Fruit fly (Drosophila melanogaster) whole organism, prepupa: ENCODE data around the gene unc80.

ENCODE experiments used
- CG15336 ChIP-seq: fragments of 200-800 bp; sonication (Bioruptor generic); IDR thresholded peaks from 2 replicates; pipeline ENCODE4 v1.3.6; 2022; ENCODE audit warnings: missing biosample characterization, missing genetic modification characterization
- CG1621 ChIP-seq: fragments of 200-800 bp; sonication (Bioruptor generic); optimal IDR thresholded peaks from 3 replicates; lab custom pipeline; 2018; ENCODE audit warnings: missing biosample characterization, mild to moderate bottlenecking, missing genetic modification characterization
- CG6808 ChIP-seq: fragments of 200-800 bp; sonication (Bioruptor generic); optimal IDR thresholded peaks from 3 replicates; lab custom pipeline; 2017; ENCODE audit warnings: missing biosample characterization, missing genetic modification characterization, mild to moderate bottlenecking, moderate library complexity, missing genetic modification reagents
- CG9139 ChIP-seq: fragments of 200-800 bp; sonication (Bioruptor generic); optimal IDR thresholded peaks from 3 replicates; lab custom pipeline; 2017; ENCODE audit warnings: missing biosample characterization, mild to moderate bottlenecking, missing genetic modification characterization
- Eip75B ChIP-seq: fragments of 200-800 bp; sonication (Bioruptor generic); optimal IDR thresholded peaks from 3 replicates; lab custom pipeline; 2016; ENCODE audit warnings: missing biosample characterization, missing genetic modification characterization
- Ets21C ChIP-seq: fragments of 200-800 bp; sonication (Bioruptor generic); optimal IDR thresholded peaks from 3 replicates; lab custom pipeline; 2016; ENCODE audit warnings: missing biosample characterization, missing genetic modification characterization
- Hr38 ChIP-seq: sonication (Bioruptor generic); optimal IDR thresholded peaks from 2 replicates; lab custom pipeline; 2016; ENCODE audit warnings: missing biosample characterization, missing genetic modification characterization
- Lpt ChIP-seq: fragments of 200-800 bp; sonication (Bioruptor generic); optimal IDR thresholded peaks from 3 replicates; lab custom pipeline; 2016; ENCODE audit warnings: missing biosample characterization, missing genetic modification characterization
- acj6 ChIP-seq: fragments of 200-800 bp; sonication (Bioruptor generic); optimal IDR thresholded peaks from 3 replicates; lab custom pipeline; 2016; ENCODE audit warnings: missing biosample characterization, missing genetic modification characterization
- ss ChIP-seq, 2 experiments: fragments of 200-800 bp; sonication (Bioruptor generic); optimal IDR thresholded peaks; 2 replicates in 1 of 2; 3 replicates in 1 of 2; lab custom pipeline; 2017 to 2018; ENCODE audit warnings: mild to moderate bottlenecking in 2 of 2, missing biosample characterization in 2 of 2, missing genetic modification characterization in 2 of 2, moderate library complexity in 1 of 2

- no peak for TF ChIP-seq acj6 (GFP tag; lab: Kevin White, UChicago)
- no peak for TF ChIP-seq Ets21C (GFP tag; lab: Kevin White, UChicago)
- TF ChIP-seq CG9139 (GFP tag; lab: Kevin White, UChicago), result no peak
- no peak for TF ChIP-seq ss (GFP tag; optimal IDR thresholded peaks at IDR 0.05; lab: Kevin White, UChicago)
- TF ChIP-seq CG6808 (GFP tag; lab: Kevin White, UChicago), result no peak
- peak; percentile 10 for TF ChIP-seq Eip75B
- TF ChIP-seq CG15336 (GFP tag; lab: Robert Waterston, UW), result no peak
- TF ChIP-seq Hr38 (GFP tag; lab: Kevin White, UChicago), result no peak
- no peak for TF ChIP-seq CG1621 (tag; lab: Kevin White, UChicago)
- TF ChIP-seq Lpt (GFP tag; lab: Kevin White, UChicago), result no peak
These were observed 40.4 kb upstream of the unc80 start for dm6 chr3R:27621861-27622260.
